Fruit fly (Drosophila melanogaster) whole organism, embryonic: ENCODE data around the gene CG2993.

Experiments
- Atf3 ChIP-seq: fragments of 200-800 bp; sonication (Bioruptor generic); optimal IDR thresholded peaks from 3 replicates; lab custom pipeline; 2016; ENCODE audit warnings: missing biosample characterization, missing genetic modification characterization
- B-H2 ChIP-seq: fragments of 200-800 bp; sonication (Bioruptor generic); optimal IDR thresholded peaks from 2 replicates; lab custom pipeline; 2018; ENCODE audit warnings: missing biosample characterization, mild to moderate bottlenecking, missing genetic modification characterization
- Bdp1 ChIP-seq: fragments of 200-800 bp; sonication (Bioruptor generic); optimal IDR thresholded peaks from 3 replicates; lab custom pipeline; 2016; ENCODE audit warnings: missing biosample characterization, missing genetic modification characterization
- CG12659 ChIP-seq: fragments of 200-800 bp; sonication (Bioruptor generic); optimal IDR thresholded peaks from 3 replicates; lab custom pipeline; 2017; ENCODE audit warnings: mild to moderate bottlenecking, missing biosample characterization, missing genetic modification reagents, missing genetic modification characterization
- CG15011 ChIP-seq: fragments of 200-800 bp; sonication (Bioruptor generic); optimal IDR thresholded peaks from 3 replicates; lab custom pipeline; 2018; ENCODE audit warnings: missing biosample characterization, mild to moderate bottlenecking, missing genetic modification characterization
- CG1603 ChIP-seq: fragments of 200-800 bp; sonication (Bioruptor generic); optimal IDR thresholded peaks from 2 replicates; lab custom pipeline; 2019; ENCODE audit warnings: missing biosample characterization, mild to moderate bottlenecking, missing genetic modification characterization, moderate library complexity
- CG18619 ChIP-seq: fragments of 200-800 bp; sonication (Bioruptor generic); optimal IDR thresholded peaks from 3 replicates; lab custom pipeline; 2017; ENCODE audit warnings: missing biosample characterization, mild to moderate bottlenecking, missing genetic modification characterization
- CG2712 ChIP-seq: fragments of 200-800 bp; optimal IDR thresholded peaks from 3 replicates; lab custom pipeline; 2019; ENCODE audit warnings: missing biosample characterization, mild to moderate bottlenecking, missing genetic modification characterization, moderate library complexity
- CG2875 ChIP-seq: fragments of 200-800 bp; sonication (Bioruptor generic); optimal IDR thresholded peaks from 2 replicates; lab custom pipeline; 2017; ENCODE audit warnings: missing biosample characterization, mild to moderate bottlenecking, missing genetic modification characterization, missing genetic modification reagents
- CG31365 ChIP-seq: fragments of 200-800 bp; sonication (Bioruptor generic); optimal IDR thresholded peaks from 2 replicates; lab custom pipeline; 2018; ENCODE audit warnings: missing biosample characterization, mild to moderate bottlenecking, missing genetic modification characterization
- CG3163 ChIP-seq: fragments of 200-800 bp; sonication (Bioruptor generic); optimal IDR thresholded peaks from 3 replicates; lab custom pipeline; 2016; ENCODE audit warnings: missing biosample characterization, missing genetic modification characterization
- CG34376 ChIP-seq: fragments of 200-800 bp; sonication (Bioruptor generic); optimal IDR thresholded peaks from 2 replicates; lab custom pipeline; 2018; ENCODE audit warnings: missing biosample characterization, mild to moderate bottlenecking, missing genetic modification characterization
- CG8478 ChIP-seq: fragments of >200 bp; optimal IDR thresholded peaks from 2 replicates; lab custom pipeline; 2018
- CG9817 ChIP-seq: fragments of 200-800 bp; sonication (Bioruptor generic); optimal IDR thresholded peaks from 2 replicates; lab custom pipeline; 2018; ENCODE audit warnings: missing biosample characterization, mild to moderate bottlenecking, missing genetic modification characterization, moderate library complexity
- CHES-1-like ChIP-seq: fragments of 200-800 bp; sonication (Bioruptor generic); optimal IDR thresholded peaks from 2 replicates; lab custom pipeline; 2016; ENCODE audit warnings: missing biosample characterization, missing genetic modification characterization
- Dbx ChIP-seq: fragments of 200-800 bp; sonication (Bioruptor generic); IDR thresholded peaks from 3 replicates; pipeline ENCODE4 v1.3.6; 2022; ENCODE audit warnings: missing biosample characterization, missing genetic modification characterization
- Deaf1 ChIP-seq: fragments of 200-800 bp; optimal IDR thresholded peaks from 3 replicates; lab custom pipeline; 2019; ENCODE audit warnings: missing biosample characterization, mild to moderate bottlenecking, missing genetic modification characterization, moderate library complexity
- Dip2 ChIP-seq: fragments of 200-800 bp; sonication (Bioruptor generic); IDR thresholded peaks from 2 replicates; pipeline ENCODE4 v1.3.6; 2022; ENCODE audit warnings: missing biosample characterization, missing genetic modification characterization
- Dref ChIP-seq: fragments of 200-800 bp; sonication (Bioruptor generic); IDR thresholded peaks from 2 replicates; pipeline ENCODE4 v1.3.6; 2022; ENCODE audit warnings: missing biosample characterization, missing genetic modification characterization
- E2f1 ChIP-seq: fragments of 200-800 bp; sonication (Bioruptor generic); IDR thresholded peaks from 2 replicates; pipeline ENCODE4 v1.3.6; 2022; ENCODE audit warnings: missing biosample characterization, missing genetic modification characterization
- E2f2 ChIP-seq: fragments of 200-800 bp; sonication (Bioruptor generic); IDR thresholded peaks from 2 replicates; pipeline ENCODE4 v1.3.6; 2022; ENCODE audit warnings: missing biosample characterization, missing genetic modification characterization
- Fer3 ChIP-seq: fragments of 200-800 bp; sonication (Bioruptor generic); optimal IDR thresholded peaks from 2 replicates; lab custom pipeline; 2018; ENCODE audit warnings: missing biosample characterization, mild to moderate bottlenecking, missing genetic modification characterization, moderate library complexity
- Meics ChIP-seq: fragments of 200-800 bp; sonication (Bioruptor generic); optimal IDR thresholded peaks from 2 replicates; lab custom pipeline; 2017; ENCODE audit warnings: missing biosample characterization, mild to moderate bottlenecking, missing genetic modification characterization
- Oli ChIP-seq: fragments of 200-800 bp; sonication (Bioruptor generic); optimal IDR thresholded peaks from 2 replicates; lab custom pipeline; 2018; ENCODE audit warnings: missing biosample characterization, mild to moderate bottlenecking, missing genetic modification characterization, moderate library complexity
- Poxn ChIP-seq: fragments of 200-800 bp; sonication (Bioruptor generic); IDR thresholded peaks from 2 replicates; pipeline ENCODE4 v1.3.6; 2022; ENCODE audit warnings: missing biosample characterization, missing genetic modification characterization
- Ptx1 ChIP-seq: fragments of 200-800 bp; sonication (Bioruptor generic); IDR thresholded peaks from 2 replicates; pipeline ENCODE4 v1.3.6; 2022; ENCODE audit warnings: missing biosample characterization, missing genetic modification characterization
- Xrp1 ChIP-seq: fragments of 200-800 bp; sonication (Bioruptor generic); IDR thresholded peaks from 2 replicates; pipeline ENCODE4 v1.3.6; 2022; ENCODE audit warnings: missing biosample characterization, missing genetic modification characterization
- ab ChIP-seq: fragments of 200-800 bp; sonication (Bioruptor generic); optimal IDR thresholded peaks from 2 replicates; lab custom pipeline; 2016; ENCODE audit warnings: missing biosample characterization, missing genetic modification characterization
- amos ChIP-seq: fragments of 200-800 bp; sonication (Bioruptor generic); IDR thresholded peaks from 2 replicates; pipeline ENCODE4 v1.3.6; 2022; ENCODE audit warnings: missing biosample characterization, missing genetic modification characterization; ENCODE audit not compliant: partially characterized antibody
- ap ChIP-seq: fragments of 200-800 bp; sonication (Bioruptor generic); IDR thresholded peaks from 2 replicates; pipeline ENCODE4 v1.3.6; 2022; ENCODE audit warnings: missing biosample characterization, missing genetic modification characterization
- chn ChIP-seq: fragments of 200-800 bp; sonication (Bioruptor generic); optimal IDR thresholded peaks from 2 replicates; lab custom pipeline; 2016; ENCODE audit warnings: missing biosample characterization, missing genetic modification characterization
- crc ChIP-seq: fragments of 200-800 bp; sonication (Bioruptor generic); optimal IDR thresholded peaks from 2 replicates; lab custom pipeline; 2016; ENCODE audit warnings: missing biosample characterization, missing genetic modification characterization
- dpn ChIP-seq, 2 experiments: fragments of 200-800 bp; sonication (Bioruptor generic); optimal IDR thresholded peaks; 3 replicates each; lab custom pipeline; 2016; ENCODE audit warnings: missing biosample characterization in 2 of 2, missing genetic modification characterization in 2 of 2
- eve ChIP-seq, 2 experiments: fragments of >200 bp; optimal IDR thresholded peaks; 2 replicates each; lab custom pipeline; 2017; ENCODE audit warnings: missing biosample characterization in 2 of 2, missing genetic modification characterization in 2 of 2
- fd64A ChIP-seq: fragments of 200-800 bp; sonication (Bioruptor generic); optimal IDR thresholded peaks from 3 replicates; lab custom pipeline; 2018; ENCODE audit warnings: missing biosample characterization, mild to moderate bottlenecking, missing genetic modification characterization
- gsb ChIP-seq: fragments of 200-800 bp; sonication (Bioruptor generic); IDR thresholded peaks from 2 replicates; pipeline ENCODE4 v1.3.6; 2022; ENCODE audit warnings: missing biosample characterization, missing genetic modification characterization
- gt ChIP-seq: fragments of 200-800 bp; sonication (Bioruptor generic); IDR thresholded peaks from 2 replicates; pipeline ENCODE4 v1.3.6; 2022; ENCODE audit warnings: missing biosample characterization, missing genetic modification characterization
- ken ChIP-seq: fragments of 200-800 bp; sonication (Bioruptor generic); IDR thresholded peaks from 3 replicates; pipeline ENCODE4 v1.3.6; 2022; ENCODE audit warnings: missing biosample characterization, missing genetic modification characterization
- lab ChIP-seq: fragments of 200-800 bp; sonication (Bioruptor generic); optimal IDR thresholded peaks from 3 replicates; lab custom pipeline; 2017; ENCODE audit warnings: missing biosample characterization, missing genetic modification characterization, mild to moderate bottlenecking, moderate library complexity, missing genetic modification reagents
- maf-S ChIP-seq: fragments of 200-800 bp; sonication (Bioruptor generic); optimal IDR thresholded peaks from 2 replicates; lab custom pipeline; 2016; ENCODE audit warnings: missing biosample characterization, missing genetic modification characterization
- nerfin-2 ChIP-seq: fragments of 200-800 bp; sonication (Bioruptor generic); IDR thresholded peaks from 2 replicates; pipeline ENCODE4 v1.3.6; 2022; ENCODE audit warnings: missing biosample characterization, missing genetic modification characterization; ENCODE audit not compliant: partially characterized antibody
- nom ChIP-seq: fragments of 200-800 bp; sonication (Bioruptor generic); optimal IDR thresholded peaks from 2 replicates; lab custom pipeline; 2017; ENCODE audit warnings: missing biosample characterization, missing genetic modification characterization, mild to moderate bottlenecking, moderate library complexity, missing genetic modification reagents
- run ChIP-seq: fragments of 200-800 bp; sonication (Bioruptor generic); optimal IDR thresholded peaks from 3 replicates; lab custom pipeline; 2018; ENCODE audit warnings: missing biosample characterization, mild to moderate bottlenecking, missing genetic modification characterization
- sima ChIP-seq: fragments of 200-800 bp; sonication (Bioruptor generic); optimal IDR thresholded peaks from 2 replicates; lab custom pipeline; 2016; ENCODE audit warnings: missing biosample characterization, missing genetic modification characterization
- slou ChIP-seq: fragments of 200-800 bp; sonication (Bioruptor generic); optimal IDR thresholded peaks from 3 replicates; lab custom pipeline; 2016; ENCODE audit warnings: missing biosample characterization, missing genetic modification characterization
- slp2 ChIP-seq: fragments of 200-800 bp; sonication (Bioruptor generic); optimal IDR thresholded peaks from 2 replicates; lab custom pipeline; 2016; ENCODE audit warnings: missing biosample characterization, missing genetic modification characterization
- trh ChIP-seq: fragments of 200-800 bp; sonication (Bioruptor generic); optimal IDR thresholded peaks from 2 replicates; lab custom pipeline; 2016; ENCODE audit warnings: missing biosample characterization, missing genetic modification characterization
- tup ChIP-seq: fragments of 200-800 bp; sonication (Bioruptor generic); optimal IDR thresholded peaks from 2 replicates; lab custom pipeline; 2016; ENCODE audit warnings: missing biosample characterization, mild to moderate bottlenecking, missing genetic modification characterization, moderate library complexity
- wdn ChIP-seq: fragments of 200-800 bp; sonication (Bioruptor generic); IDR thresholded peaks from 2 replicates; pipeline ENCODE4 v1.3.6; 2022; ENCODE audit warnings: missing biosample characterization, missing genetic modification characterization

CG2993 gene

dm6 chr3R:7809662-7810621, at the start of gene CG2993, which contains the start of gene sgll (continued):
- TF ChIP-seq run (tag; lab: Kevin White, UChicago) (no peak), slou (GFP tag; lab: Kevin White, UChicago) (peak; percentile 83), CG1603 (tag; lab: Kevin White, UChicago) (peak; percentile 95), Fer3 (tag; lab: Kevin White, UChicago) (peak; percentile 88), ab (GFP tag; lab: Kevin White, UChicago) (peak; percentile 87), crc (GFP tag; lab: Kevin White, UChicago) (peak; percentile 69), CG31365 (tag; lab: Kevin White, UChicago) (peak; percentile 75), eve (GFP tag; optimal IDR thresholded peaks at IDR 0.05; lab: Kevin White, UChicago) (no peak), CG34376 (peak; percentile 1), dpn (GFP tag; optimal IDR thresholded peaks at IDR 0.05; lab: Kevin White, UChicago) (peak; percentile 97), ap (GFP tag; lab: Robert Waterston, UW) (peak; percentile 71), nom (GFP tag; lab: Kevin White, UChicago) (no peak), sima (GFP tag; lab: Kevin White, UChicago) (peak; percentile 60), CG3163 (GFP tag; lab: Kevin White, UChicago) (peak; percentile 76), Deaf1 (tag; lab: Kevin White, UChicago) (peak; percentile 96), Dref (peak; percentile 32; the same call in 1 of the 2 replicates), tup (peak; percentile 48), lab (peak; percentile 80), slp2 (peak; percentile 91), CG18619 (GFP tag; lab: Kevin White, UChicago) (peak; percentile 86), E2f1 (peak; percentile 94), wdn (GFP tag; lab: Robert Waterston, UW) (peak; percentile 73), E2f2 (GFP tag; lab: Robert Waterston, UW) (peak; percentile 60), fd64A (no peak), Poxn (GFP tag; lab: Robert Waterston, UW) (peak; percentile 40; the same call in 1 of the 2 replicates), CG9817 (peak; percentile 94), trh (GFP tag; lab: Kevin White, UChicago) (peak; percentile 89), gt (GFP tag; lab: Robert Waterston, UW) (peak; percentile 83), CG2875 (GFP tag; lab: Kevin White, UChicago) (peak; percentile 80), Meics (GFP tag; lab: Kevin White, UChicago) (peak; percentile 90), Dip2 (GFP tag; lab: Robert Waterston, UW) (peak; percentile 90), chn (peak; percentile 92), CG15011 (peak; percentile 61), CHES-1-like (GFP tag; lab: Kevin White, UChicago) (peak; percentile 85), CG2712 (tag; lab: Kevin White, UChicago) (peak; percentile 88), CG12659 (GFP tag; lab: Kevin White, UChicago) (peak; percentile 81), Bdp1 (GFP tag; lab: Kevin White, UChicago) (peak; percentile 63), maf-S (GFP tag; lab: Kevin White, UChicago) (peak; percentile 88), gsb (peak; percentile 84), ken (GFP tag; lab: Robert Waterston, UW) (peak; percentile 96), Dbx (GFP tag; lab: Robert Waterston, UW) (peak; percentile 96), Ptx1 (GFP tag; lab: Robert Waterston, UW) (peak; percentile 96), nerfin-2 (GFP tag; lab: Robert Waterston, UW) (no peak), Xrp1 (GFP tag; lab: Robert Waterston, UW) (no peak; the same call in 1 of the 2 replicates), CG8478 (lab: Kevin White, UChicago) (peak; percentile 70), amos (peak; percentile 54), B-H2 (GFP tag; lab: Kevin White, UChicago) (peak; percentile 83), Oli (tag; lab: Kevin White, UChicago) (peak; percentile 81), Atf3 (GFP tag; lab: Kevin White, UChicago) (peak; percentile 91)
